Worm (Caenorhabditis elegans) whole organism, L4/young adult: Measurements from ENCODE around the gene T07H3.8.

ENCODE experiments used
- dao-5 ChIP-seq: sonication (generic microtip); optimal IDR thresholded peaks from 2 replicates; lab custom pipeline; 2016; ENCODE audit warnings: missing genotype, missing genetic modification characterization, moderate library complexity, missing compliant biosample characterization
- him-1 ChIP-seq: sonication (generic microtip); optimal IDR thresholded peaks from 2 replicates; lab custom pipeline; 2016; ENCODE audit warnings: missing genotype, missing genetic modification reagents, missing genetic modification characterization, missing compliant biosample characterization

DNA sequence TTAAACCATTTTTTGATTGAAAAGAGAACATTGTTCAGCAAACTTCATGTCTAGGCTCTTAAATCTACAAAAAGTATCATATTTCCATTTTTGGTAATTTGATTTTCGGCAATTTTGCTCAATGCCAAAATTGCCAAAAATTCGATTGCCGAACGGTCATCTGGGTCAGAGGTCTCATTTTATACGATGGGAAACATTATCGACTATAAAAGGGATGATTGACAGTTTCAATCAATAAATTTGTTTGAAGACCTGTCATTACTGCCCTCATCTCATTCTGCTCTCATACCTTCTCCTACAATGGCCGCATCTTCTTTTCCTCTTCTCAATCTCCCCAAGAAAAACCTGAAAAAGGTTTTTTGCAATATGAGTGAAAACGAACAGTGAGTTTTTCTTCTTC is 24.5 kb upstream of the T07H3.8 start, which contains the start of gene K05F6.14:
- TF ChIP-seq dao-5 (tag; lab: Kevin White, UChicago) (no peak), him-1 (tag; lab: Kevin White, UChicago) (no peak)
